Fruit fly (Drosophila melanogaster) whole organism, embryonic: ENCODE results near the gene Fatp1.

ENCODE experiments used
- ATbp ChIP-seq: fragments of 200-800 bp; sonication (Bioruptor generic); optimal IDR thresholded peaks from 2 replicates; lab custom pipeline; 2017; ENCODE audit warnings: missing biosample characterization, mild to moderate bottlenecking, missing genetic modification characterization, missing genetic modification reagents
- Atf-2 ChIP-seq: fragments of 200-800 bp; sonication (Bioruptor generic); optimal IDR thresholded peaks from 2 replicates; lab custom pipeline; 2016; ENCODE audit warnings: missing biosample characterization, missing genetic modification characterization
- CG10959 ChIP-seq: fragments of 200-800 bp; sonication (Bioruptor generic); IDR thresholded peaks from 2 replicates; pipeline ENCODE4 v1.3.6; 2022; ENCODE audit warnings: missing biosample characterization, missing genetic modification characterization
- CG11085 ChIP-seq: fragments of 200-800 bp; sonication (Bioruptor generic); IDR thresholded peaks from 2 replicates; pipeline ENCODE4 v1.3.6; 2022; ENCODE audit warnings: missing biosample characterization, missing genetic modification characterization
- CG11504 ChIP-seq: fragments of 200-800 bp; sonication (Bioruptor generic); optimal IDR thresholded peaks from 3 replicates; lab custom pipeline; 2019; ENCODE audit warnings: missing biosample characterization, mild to moderate bottlenecking, missing genetic modification characterization, moderate library complexity
- CG12391 ChIP-seq: fragments of 200-800 bp; sonication (Bioruptor generic); optimal IDR thresholded peaks from 3 replicates; lab custom pipeline; 2018; ENCODE audit warnings: missing biosample characterization, mild to moderate bottlenecking, missing genetic modification characterization, moderate library complexity
- CG15269 ChIP-seq: fragments of 200-800 bp; sonication (Bioruptor generic); optimal IDR thresholded peaks from 2 replicates; lab custom pipeline; 2018; ENCODE audit warnings: missing biosample characterization, mild to moderate bottlenecking, missing genetic modification characterization, moderate library complexity
- CG1603 ChIP-seq: fragments of 200-800 bp; sonication (Bioruptor generic); optimal IDR thresholded peaks from 2 replicates; lab custom pipeline; 2019; ENCODE audit warnings: missing biosample characterization, mild to moderate bottlenecking, missing genetic modification characterization, moderate library complexity
- CG2116 ChIP-seq: fragments of 200-800 bp; sonication (Bioruptor generic); optimal IDR thresholded peaks from 3 replicates; lab custom pipeline; 2018; ENCODE audit warnings: missing biosample characterization, mild to moderate bottlenecking, missing genetic modification characterization
- CG3838 ChIP-seq: fragments of 200-800 bp; sonication (Bioruptor generic); optimal IDR thresholded peaks from 3 replicates; lab custom pipeline; 2016; ENCODE audit warnings: missing biosample characterization, missing genetic modification characterization
- CG4328 ChIP-seq: fragments of 200-800 bp; sonication (Bioruptor generic); optimal IDR thresholded peaks from 3 replicates; lab custom pipeline; 2017; ENCODE audit warnings: missing biosample characterization, missing genetic modification reagents, missing genetic modification characterization
- CG4424 ChIP-seq: fragments of 200-800 bp; sonication (Bioruptor generic); optimal IDR thresholded peaks from 3 replicates; lab custom pipeline; 2016; ENCODE audit warnings: missing biosample characterization, missing genetic modification characterization
- CG4707 ChIP-seq: fragments of 200-800 bp; sonication (Bioruptor generic); optimal IDR thresholded peaks from 2 replicates; lab custom pipeline; 2018; ENCODE audit warnings: missing biosample characterization, mild to moderate bottlenecking, missing genetic modification characterization, moderate library complexity
- CG5953 ChIP-seq: fragments of 200-800 bp; sonication (Bioruptor generic); IDR thresholded peaks from 2 replicates; pipeline ENCODE4 v1.3.6; 2022; ENCODE audit warnings: missing biosample characterization, missing genetic modification characterization
- CG6765 ChIP-seq: fragments of 200-800 bp; sonication (Bioruptor generic); optimal IDR thresholded peaks from 3 replicates; lab custom pipeline; 2017; ENCODE audit warnings: missing biosample characterization, mild to moderate bottlenecking, missing genetic modification characterization
- CG7839 ChIP-seq: fragments of 200-800 bp; sonication (Bioruptor generic); optimal IDR thresholded peaks from 3 replicates; lab custom pipeline; 2018; ENCODE audit warnings: missing biosample characterization, mild to moderate bottlenecking, missing genetic modification characterization, moderate library complexity
- CG7987 ChIP-seq: fragments of 200-800 bp; sonication (Bioruptor generic); optimal IDR thresholded peaks from 2 replicates; lab custom pipeline; 2018; ENCODE audit warnings: missing biosample characterization, mild to moderate bottlenecking, missing genetic modification characterization, moderate library complexity
- CG8359 ChIP-seq: fragments of 200-800 bp; sonication (Bioruptor generic); optimal IDR thresholded peaks from 2 replicates; lab custom pipeline; 2017; ENCODE audit warnings: missing biosample characterization, mild to moderate bottlenecking, missing genetic modification characterization, borderline replicate concordance
- CG9727 ChIP-seq: fragments of 200-800 bp; sonication (Bioruptor generic); optimal IDR thresholded peaks from 3 replicates; lab custom pipeline; 2017; ENCODE audit warnings: missing biosample characterization, mild to moderate bottlenecking, missing genetic modification characterization
- CG9797 ChIP-seq: fragments of 200-800 bp; sonication (Bioruptor generic); optimal IDR thresholded peaks from 3 replicates; lab custom pipeline; 2018; ENCODE audit warnings: missing biosample characterization, mild to moderate bottlenecking, missing genetic modification characterization
- D19A ChIP-seq: fragments of 200-800 bp; optimal IDR thresholded peaks from 3 replicates; lab custom pipeline; 2019; ENCODE audit warnings: missing biosample characterization, mild to moderate bottlenecking, missing genetic modification characterization, moderate library complexity
- Deaf1 ChIP-seq: fragments of 200-800 bp; optimal IDR thresholded peaks from 3 replicates; lab custom pipeline; 2019; ENCODE audit warnings: missing biosample characterization, mild to moderate bottlenecking, missing genetic modification characterization, moderate library complexity
- Dip2 ChIP-seq: fragments of 200-800 bp; sonication (Bioruptor generic); IDR thresholded peaks from 2 replicates; pipeline ENCODE4 v1.3.6; 2022; ENCODE audit warnings: missing biosample characterization, missing genetic modification characterization
- Dip3 ChIP-seq: fragments of 200-800 bp; sonication (Bioruptor generic); optimal IDR thresholded peaks from 3 replicates; lab custom pipeline; 2016; ENCODE audit warnings: missing biosample characterization, missing genetic modification characterization
- E2f2 ChIP-seq: fragments of 200-800 bp; sonication (Bioruptor generic); IDR thresholded peaks from 2 replicates; pipeline ENCODE4 v1.3.6; 2022; ENCODE audit warnings: missing biosample characterization, missing genetic modification characterization
- ERR ChIP-seq: fragments of 200-800 bp; sonication (Bioruptor generic); optimal IDR thresholded peaks from 2 replicates; lab custom pipeline; 2016; ENCODE audit warnings: missing biosample characterization, missing genetic modification characterization
- Gsc ChIP-seq: fragments of 200-800 bp; sonication (Bioruptor generic); IDR thresholded peaks from 2 replicates; pipeline ENCODE4 v1.3.6; 2022; ENCODE audit warnings: missing biosample characterization, missing genetic modification characterization
- Gug ChIP-seq: fragments of 200-800 bp; sonication (Bioruptor generic); IDR thresholded peaks from 4 replicates; pipeline ENCODE4 v1.3.6; 2022; ENCODE audit warnings: missing biosample characterization, missing genetic modification characterization
- Hey ChIP-seq: fragments of 200-800 bp; sonication (Bioruptor generic); optimal IDR thresholded peaks from 3 replicates; lab custom pipeline; 2018; ENCODE audit warnings: missing biosample characterization, mild to moderate bottlenecking, missing genetic modification characterization
- Hmr ChIP-seq: fragments of 200-800 bp; sonication (Bioruptor generic); optimal IDR thresholded peaks from 3 replicates; lab custom pipeline; 2017; ENCODE audit warnings: mild to moderate bottlenecking, missing biosample characterization, missing genetic modification reagents, missing genetic modification characterization
- MTF-1 ChIP-seq: fragments of 200-800 bp; sonication (Bioruptor generic); optimal IDR thresholded peaks from 2 replicates; lab custom pipeline; 2018; ENCODE audit warnings: missing biosample characterization, mild to moderate bottlenecking, missing genetic modification characterization, borderline replicate concordance
- Nf-YB ChIP-seq: fragments of 200-800 bp; sonication (Bioruptor generic); optimal IDR thresholded peaks from 3 replicates; lab custom pipeline; 2019; ENCODE audit warnings: missing biosample characterization, mild to moderate bottlenecking, missing genetic modification characterization, moderate library complexity
- Oaz ChIP-seq: fragments of 200-800 bp; sonication (Bioruptor generic); IDR thresholded peaks from 2 replicates; pipeline ENCODE4 v1.3.6; 2022; ENCODE audit warnings: missing biosample characterization, missing genetic modification characterization
- Taf1 ChIP-seq: fragments of 200-800 bp; sonication (Bioruptor generic); IDR thresholded peaks from 2 replicates; pipeline ENCODE4 v1.3.6; 2022; ENCODE audit warnings: missing biosample characterization, missing genetic modification characterization
- Trl ChIP-seq, 3 experiments: fragments of >200 bp in 2 of 3; fragments of 200-800 bp in 1 of 3; sonication (Bioruptor generic) in 1 of 3; optimal IDR thresholded peaks; 2 replicates in 1 of 3; 3 replicates in 2 of 3; lab custom pipeline; 2016 to 2017; ENCODE audit warnings: missing biosample characterization in 1 of 3, missing genetic modification characterization in 1 of 3
- Xrp1 ChIP-seq: fragments of 200-800 bp; sonication (Bioruptor generic); IDR thresholded peaks from 2 replicates; pipeline ENCODE4 v1.3.6; 2022; ENCODE audit warnings: missing biosample characterization, missing genetic modification characterization
- ara ChIP-seq: fragments of 200-800 bp; sonication (Bioruptor generic); IDR thresholded peaks from 2 replicates; pipeline ENCODE4 v1.3.6; 2022; ENCODE audit warnings: missing biosample characterization, missing genetic modification characterization
- az2 ChIP-seq: fragments of 200-800 bp; sonication (Bioruptor generic); optimal IDR thresholded peaks from 3 replicates; lab custom pipeline; 2016; ENCODE audit warnings: missing biosample characterization, missing genetic modification characterization
- bab2 ChIP-seq: fragments of 200-800 bp; sonication (Bioruptor generic); optimal IDR thresholded peaks from 2 replicates; lab custom pipeline; 2016; ENCODE audit warnings: missing biosample characterization, missing genetic modification characterization
- bowl ChIP-seq: fragments of 200-800 bp; sonication (Bioruptor generic); IDR thresholded peaks from 2 replicates; pipeline ENCODE4 v1.3.6; 2022; ENCODE audit warnings: missing biosample characterization, missing genetic modification characterization
- br ChIP-seq: fragments of >200 bp; optimal IDR thresholded peaks from 2 replicates; lab custom pipeline; 2017
- fd64A ChIP-seq: fragments of 200-800 bp; sonication (Bioruptor generic); optimal IDR thresholded peaks from 3 replicates; lab custom pipeline; 2018; ENCODE audit warnings: missing biosample characterization, mild to moderate bottlenecking, missing genetic modification characterization
- fru ChIP-seq: fragments of >200 bp; optimal IDR thresholded peaks from 2 replicates; lab custom pipeline; 2017
- gce ChIP-seq: fragments of 200-800 bp; sonication (Bioruptor generic); IDR thresholded peaks from 3 replicates; pipeline ENCODE4 v1.3.6; 2022; ENCODE audit warnings: missing biosample characterization, missing genetic modification characterization
- grn ChIP-seq: fragments of 200-800 bp; sonication (Bioruptor generic); optimal IDR thresholded peaks from 3 replicates; lab custom pipeline; 2017; ENCODE audit warnings: missing biosample characterization, missing genetic modification characterization
- gsb ChIP-seq: fragments of 200-800 bp; sonication (Bioruptor generic); IDR thresholded peaks from 2 replicates; pipeline ENCODE4 v1.3.6; 2022; ENCODE audit warnings: missing biosample characterization, missing genetic modification characterization
- her ChIP-seq: fragments of 200-800 bp; sonication (Bioruptor generic); optimal IDR thresholded peaks from 2 replicates; lab custom pipeline; 2016; ENCODE audit warnings: missing biosample characterization, missing genetic modification characterization
- lbe ChIP-seq: fragments of 200-800 bp; sonication (Bioruptor generic); optimal IDR thresholded peaks from 2 replicates; lab custom pipeline; 2016; ENCODE audit warnings: missing biosample characterization, mild to moderate bottlenecking, missing genetic modification characterization
- otp ChIP-seq: fragments of 200-800 bp; sonication (Bioruptor generic); IDR thresholded peaks from 3 replicates; pipeline ENCODE4, ENCODE4 v1.3.6; 2022; ENCODE audit warnings: missing biosample characterization, missing genetic modification characterization
- psq ChIP-seq: fragments of 200-800 bp; sonication (Bioruptor generic); optimal IDR thresholded peaks from 2 replicates; lab custom pipeline; 2017; ENCODE audit warnings: missing biosample characterization, missing genetic modification characterization
- slp2 ChIP-seq: fragments of 200-800 bp; sonication (Bioruptor generic); optimal IDR thresholded peaks from 2 replicates; lab custom pipeline; 2016; ENCODE audit warnings: missing biosample characterization, missing genetic modification characterization
- tio ChIP-seq: fragments of 200-800 bp; sonication (Bioruptor generic); optimal IDR thresholded peaks from 2 replicates; lab custom pipeline; 2017; ENCODE audit warnings: missing biosample characterization, missing genetic modification characterization, inconsistent platforms
- twi ChIP-seq: fragments of 200-800 bp; optimal IDR thresholded peaks from 2 replicates; lab custom pipeline; 2019; ENCODE audit warnings: missing biosample characterization, mild to moderate bottlenecking, missing genetic modification characterization, moderate library complexity

The Fatp1 gene

DNA sequence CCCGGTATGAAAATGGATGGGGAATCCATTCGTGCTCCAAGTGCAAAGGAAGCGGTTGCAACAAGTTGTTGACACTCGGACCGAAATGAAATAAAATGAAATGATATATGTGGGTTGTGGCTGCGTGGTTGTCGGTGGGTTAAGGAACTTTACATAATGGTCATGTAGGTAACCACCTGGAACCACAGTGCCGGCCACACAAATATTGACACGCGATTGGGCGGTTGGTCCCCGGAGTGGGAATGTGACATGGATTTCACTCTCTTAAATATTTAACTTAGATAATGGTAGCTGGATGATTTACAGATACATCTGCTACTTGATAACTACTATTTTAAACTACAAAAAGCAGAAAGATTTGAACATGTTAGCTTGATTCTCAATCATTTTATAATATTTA is 12.1 kb downstream of the Fatp1 start (continued):
- TF ChIP-seq CG4424 (GFP tag; lab: Kevin White, UChicago) (no peak), gsb (GFP tag; lab: Robert Waterston, UW) (no peak), Gug (GFP tag; lab: Robert Waterston, UW) (no peak), CG9727 (GFP tag; lab: Kevin White, UChicago) (peak; percentile 40), br (lab: Kevin White, UChicago) (no peak), Oaz (GFP tag; lab: Robert Waterston, UW) (no peak), tio (GFP tag; lab: Kevin White, UChicago) (no peak), CG11504 (tag; lab: Kevin White, UChicago) (peak; percentile 17), CG6765 (GFP tag; lab: Kevin White, UChicago) (no peak), CG9797 (GFP tag; lab: Kevin White, UChicago) (no peak), ERR (GFP tag; lab: Kevin White, UChicago) (no peak), her (GFP tag; lab: Kevin White, UChicago) (no peak), CG12391 (tag; lab: Kevin White, UChicago) (no peak), ara (GFP tag; lab: Robert Waterston, UW) (peak; percentile 27; the same call in 1 of the 2 replicates), Dip3 (GFP tag; lab: Kevin White, UChicago) (no peak), Hmr (GFP tag; lab: Kevin White, UChicago) (no peak), Trl (optimal IDR thresholded peaks at IDR 0.05; lab: Kevin White, UChicago) (no peak), Trl (GFP tag; optimal IDR thresholded peaks at IDR 0.05; lab: Kevin White, UChicago) (no peak), Dip2 (GFP tag; lab: Robert Waterston, UW) (no peak), bab2 (GFP tag; lab: Kevin White, UChicago) (no peak), fru (no peak), Atf-2 (GFP tag; lab: Kevin White, UChicago) (no peak), Gsc (GFP tag; lab: Robert Waterston, UW) (no peak), slp2 (GFP tag; lab: Kevin White, UChicago) (no peak), CG11085 (GFP tag; lab: Robert Waterston, UW) (no peak), CG10959 (GFP tag; lab: Robert Waterston, UW) (no peak), CG7839 (tag; lab: Kevin White, UChicago) (no peak), fd64A (GFP tag; lab: Kevin White, UChicago) (peak; percentile 55), CG7987 (GFP tag; lab: Kevin White, UChicago) (peak; percentile 32), CG3838 (GFP tag; lab: Kevin White, UChicago) (no peak), psq (GFP tag; lab: Kevin White, UChicago) (no peak), CG4328 (GFP tag; lab: Kevin White, UChicago) (no peak), Taf1 (GFP tag; lab: Robert Waterston, UW) (no peak), Deaf1 (tag; lab: Kevin White, UChicago) (no peak), lbe (GFP tag; lab: Kevin White, UChicago) (no peak), Xrp1 (peak; percentile 72), MTF-1 (GFP tag; lab: Kevin White, UChicago) (peak; percentile 65), bowl (no peak), Nf-YB (peak; percentile 36), otp (GFP tag; lab: Robert Waterston, UW) (no peak), grn (GFP tag; lab: Kevin White, UChicago) (no peak), twi (tag; lab: Kevin White, UChicago) (peak; percentile 52), D19A (tag; lab: Kevin White, UChicago) (peak; percentile 43), CG4707 (GFP tag; lab: Kevin White, UChicago) (peak; percentile 36), CG8359 (GFP tag; lab: Kevin White, UChicago) (no peak), ATbp (peak; percentile 29), CG15269 (no peak), Hey (tag; lab: Kevin White, UChicago) (no peak), E2f2 (GFP tag; lab: Robert Waterston, UW) (no peak), az2 (GFP tag; lab: Kevin White, UChicago) (no peak), gce (GFP tag; lab: Robert Waterston, UW) (0 out of 3 replicates have a peak, but pooled peaks have one; percentile 12), CG2116 (GFP tag; lab: Kevin White, UChicago) (no peak), CG1603 (tag; lab: Kevin White, UChicago) (peak; percentile 40), CG5953 (GFP tag; lab: Robert Waterston, UW) (no peak)
